Fruit fly (Drosophila melanogaster): ENCODE measurements around the gene CG1965.

CG1965 gene

dm6 chr3R:7111206-7111858 lies 44.1 kb downstream of the CG1965 start:
- no peak for TF ChIP-seq CG17801 (GFP tag; optimal IDR thresholded peaks at IDR 0.05; ENCODE audit: partially characterized antibody)

dm6 chr3R:7112977-7113376 lies 45.8 kb downstream of the CG1965 start:
- no peak for TF ChIP-seq CG17801 (GFP tag; optimal IDR thresholded peaks at IDR 0.05; ENCODE audit: partially characterized antibody)

- TF ChIP-seq CG17801 (GFP tag; optimal IDR thresholded peaks at IDR 0.05; ENCODE audit: partially characterized antibody): no peak
Observed at dm6 chr3R:7116511-7116910, 49.3 kb downstream of the CG1965 start.

- TF ChIP-seq CG17801 (GFP tag; optimal IDR thresholded peaks at IDR 0.05; ENCODE audit: partially characterized antibody): no peak
Observed at dm6 chr3R:7117590-7117989, 50.4 kb downstream of the CG1965 start, which contains the start of gene Mlp84B. Gene Mlp84B, minus strand, starts transcription at chr3R:7117732.

Data from ovary, adult (tissue).